Fruit fly (Drosophila melanogaster): ENCODE results near the gene CG34265.

CG34265 gene

DNA sequence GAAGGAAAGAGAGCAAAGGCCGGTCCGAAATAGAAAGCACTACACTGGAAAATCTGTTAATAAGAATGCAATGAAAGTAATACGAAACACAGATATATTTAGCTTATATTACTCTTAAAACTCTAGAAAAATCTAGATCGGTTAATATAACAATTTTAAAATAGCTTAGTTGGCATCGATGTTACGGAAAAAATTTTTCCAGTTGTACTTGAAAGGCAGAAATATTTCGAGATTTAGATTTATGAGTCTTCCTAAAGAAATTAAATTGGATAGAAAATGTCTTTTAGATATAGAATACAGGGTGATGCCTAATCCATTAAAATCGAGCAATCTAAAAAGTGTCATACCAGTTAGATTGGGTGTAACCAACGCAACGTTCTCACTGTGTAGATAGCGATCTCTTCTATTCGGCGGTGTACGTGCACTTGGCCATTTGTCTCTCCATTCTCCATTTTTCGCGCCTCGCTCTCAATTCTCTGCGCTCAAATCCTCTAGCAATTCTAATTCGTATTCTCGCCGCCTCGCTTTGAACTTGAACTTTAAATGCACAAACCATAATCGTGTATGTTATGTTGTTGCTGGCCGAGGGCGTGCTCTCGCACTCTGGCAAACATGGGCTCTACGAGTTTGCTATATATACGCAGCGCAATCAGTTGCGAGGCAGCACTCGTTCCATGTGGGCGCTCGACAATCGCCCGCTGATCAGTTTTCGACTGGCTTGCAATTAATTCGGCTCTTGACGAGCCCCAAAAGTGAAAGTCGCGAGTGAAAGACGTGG is 18.1 kb upstream of the CG34265 start (continued):
- TF ChIP-seq fd59A (GFP tag; optimal IDR thresholded peaks at IDR 0.05) (peak; percentile 79), Eip75B (GFP tag; optimal IDR thresholded peaks at IDR 0.05) (peak; percentile 70), achi (GFP tag; optimal IDR thresholded peaks at IDR 0.05) (peak; percentile 90), Met (GFP tag; optimal IDR thresholded peaks at IDR 0.05) (peak; percentile 9), vri (GFP tag; optimal IDR thresholded peaks at IDR 0.05) (peak; percentile 10), Hr38 (GFP tag; optimal IDR thresholded peaks at IDR 0.05) (no peak), Ets21C (GFP tag; optimal IDR thresholded peaks at IDR 0.05) (no peak), CG11294 (GFP tag; IDR thresholded peaks at IDR 0.05) (peak; percentile 81), Sox15 (GFP tag; optimal IDR thresholded peaks at IDR 0.05) (peak; percentile 38), CG3919 (GFP tag; optimal IDR thresholded peaks at IDR 0.05) (peak; percentile 84), spab (GFP tag; optimal IDR thresholded peaks at IDR 0.05) (peak; percentile 47), CG8119 (GFP tag; IDR thresholded peaks at IDR 0.05) (peak; percentile 94), pdm3 (GFP tag; optimal IDR thresholded peaks at IDR 0.05) (peak; percentile 87), Lpt (GFP tag; optimal IDR thresholded peaks at IDR 0.05) (peak; percentile 94), salr (GFP tag; optimal IDR thresholded peaks at IDR 0.05) (peak in 1 of 2 experiments; percentile 99), CG10669 (GFP tag; optimal IDR thresholded peaks at IDR 0.05) (peak; percentile 59), svp (GFP tag) (peak; percentile 78), CG32006 (GFP tag; optimal IDR thresholded peaks at IDR 0.05) (peak; percentile 98), Ets96B (tag; optimal IDR thresholded peaks at IDR 0.05) (peak; percentile 68), OdsH (GFP tag; optimal IDR thresholded peaks at IDR 0.05) (peak; percentile 89), Hr39 (GFP tag; optimal IDR thresholded peaks at IDR 0.05) (peak; percentile 40), CG1621 (tag; optimal IDR thresholded peaks at IDR 0.05) (peak; percentile 16), acj6 (GFP tag; optimal IDR thresholded peaks at IDR 0.05) (peak; percentile 86), Hr4 (GFP tag; optimal IDR thresholded peaks at IDR 0.05) (peak; percentile 96), CG3032 (tag; optimal IDR thresholded peaks at IDR 0.05) (peak; percentile 63), CG31627 (GFP tag; optimal IDR thresholded peaks at IDR 0.05) (peak; percentile 36), CG10631 (GFP tag; optimal IDR thresholded peaks at IDR 0.05) (peak; percentile 90), eg (GFP tag; IDR thresholded peaks at IDR 0.05) (peak; percentile 77), Smox (GFP tag; optimal IDR thresholded peaks at IDR 0.05) (peak; percentile 33), CG8319 (GFP tag; optimal IDR thresholded peaks at IDR 0.05) (no peak), dac (GFP tag; optimal IDR thresholded peaks at IDR 0.05) (peak; percentile 88), CG6276 (GFP tag; optimal IDR thresholded peaks at IDR 0.05) (peak; percentile 94), CG6808 (GFP tag; optimal IDR thresholded peaks at IDR 0.05) (peak; percentile 69), lz (GFP tag; optimal IDR thresholded peaks at IDR 0.05) (peak; percentile 41), CG11902 (GFP tag; optimal IDR thresholded peaks at IDR 0.05) (no peak)

DNA sequence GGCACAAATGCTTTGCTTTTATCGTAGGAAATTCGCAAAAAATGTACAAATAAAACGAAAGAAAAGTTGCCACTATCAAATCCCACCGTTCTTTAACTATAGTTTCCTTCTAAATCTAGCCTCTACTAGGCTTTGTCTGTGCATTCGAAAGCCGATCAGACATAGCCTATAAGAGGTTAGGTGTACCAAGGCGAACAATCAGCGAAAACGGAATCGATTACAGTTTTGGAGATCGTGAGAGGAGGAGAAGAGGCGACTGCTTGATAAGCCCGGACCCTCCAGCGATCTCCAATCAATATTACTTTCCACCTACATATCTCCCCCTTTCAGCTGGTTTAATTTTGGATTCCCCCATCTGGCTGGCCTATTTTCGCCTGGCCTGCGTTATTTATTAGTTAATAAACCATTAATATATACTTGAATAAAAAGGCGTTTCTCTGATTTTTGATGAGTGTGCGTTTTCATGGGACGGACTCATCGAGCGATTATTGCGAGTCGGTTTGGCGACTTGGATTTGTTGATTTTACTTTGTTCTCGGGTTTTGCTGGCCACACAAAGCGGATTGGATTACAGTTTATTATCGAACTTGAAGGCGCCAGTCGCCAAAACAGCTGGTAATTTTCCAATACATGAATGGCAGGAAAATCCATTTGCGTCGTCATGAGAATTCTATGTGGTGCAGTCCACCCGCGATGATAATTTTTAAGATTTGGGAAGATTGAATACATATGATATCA is 17.2 kb upstream of the CG34265 start:
- TF ChIP-seq net (GFP tag; optimal IDR thresholded peaks at IDR 0.05) (peak; percentile 27), vri (GFP tag; optimal IDR thresholded peaks at IDR 0.05) (peak; percentile 4), Eip78C (GFP tag) (peak; percentile 40), CG16779 (tag; optimal IDR thresholded peaks at IDR 0.05) (no peak), Eip93F (GFP tag; optimal IDR thresholded peaks at IDR 0.05) (peak; percentile 79), Sox15 (GFP tag; optimal IDR thresholded peaks at IDR 0.05) (no peak), OdsH (GFP tag; optimal IDR thresholded peaks at IDR 0.05) (peak; percentile 6), svp (GFP tag) (peak; percentile 80), esn (GFP tag; optimal IDR thresholded peaks at IDR 0.05) (peak; percentile 30), CG6163 (GFP tag; IDR thresholded peaks at IDR 0.05) (no peak), Smox (GFP tag; optimal IDR thresholded peaks at IDR 0.05) (peak; percentile 18)

Data from whole organism, prepupa.